Worm (Caenorhabditis elegans): Measurements from ENCODE around the gene slc-17.5.

- no peak for TF ChIP-seq flt-1 (GFP tag; IDR thresholded peaks at IDR 0.05)
- no peak for TF ChIP-seq ref-1 (GFP tag; conservative IDR thresholded peaks at IDR 0.05)
- no peak for TF ChIP-seq klf-2 (GFP tag; conservative IDR thresholded peaks at IDR 0.05)
- TF ChIP-seq ztf-29 (GFP tag; IDR thresholded peaks at IDR 0.05), result no peak
Measured at ce11 chrV:8271395-8271794, 13.3 kb downstream of the slc-17.5 start.
